Worm (Caenorhabditis elegans) whole organism, mixed stage, embryonic: ENCODE measurements around the gene F25D1.3.

ENCODE experiments used
- bed-3 ChIP-seq: fragments of 200-800 bp; sonication (Bioruptor generic); optimal IDR thresholded peaks from 3 replicates; lab custom pipeline; 2018; ENCODE audit warnings: mild to moderate bottlenecking, missing genetic modification characterization, moderate library complexity, missing compliant biosample characterization
- blmp-1 ChIP-seq: fragments of 150-350 bp; optimal IDR thresholded peaks from 2 replicates; lab custom pipeline; 2014; ENCODE audit warnings: missing biosample characterization, missing genetic modification characterization
- ceh-39 ChIP-seq: fragments of 150-350 bp; optimal IDR thresholded peaks from 2 replicates; lab custom pipeline; 2014; ENCODE audit warnings: missing biosample characterization, missing genetic modification characterization
- ceh-83 ChIP-seq: fragments of 200-800 bp; sonication (Bioruptor generic); optimal IDR thresholded peaks from 2 replicates; lab custom pipeline; 2018; ENCODE audit warnings: mild to moderate bottlenecking, missing genetic modification characterization, missing compliant biosample characterization
- drap-1 ChIP-seq: fragments of 200-800 bp; sonication (Bioruptor generic); optimal IDR thresholded peaks from 3 replicates; lab custom pipeline; 2018; ENCODE audit warnings: mild to moderate bottlenecking, missing genetic modification characterization, missing compliant biosample characterization
- elt-1 ChIP-seq: sonication (generic microtip); optimal IDR thresholded peaks from 2 replicates; lab custom pipeline; 2017; ENCODE audit warnings: missing genetic modification characterization, mild to moderate bottlenecking, missing compliant biosample characterization, antibody characterized with exemption, moderate library complexity, borderline replicate concordance; ENCODE audit not compliant: insufficient read depth
- elt-3 ChIP-seq: fragments of 150-350 bp; optimal IDR thresholded peaks from 2 replicates; lab custom pipeline; 2014; ENCODE audit warnings: missing biosample characterization, missing genetic modification characterization
- flh-1 ChIP-seq: fragments of 200-800 bp; sonication (Bioruptor generic); optimal IDR thresholded peaks from 2 replicates; lab custom pipeline; 2018; ENCODE audit warnings: mild to moderate bottlenecking, missing genetic modification characterization, moderate library complexity, missing compliant biosample characterization
- ham-2 ChIP-seq: fragments of 200-800 bp; sonication (Bioruptor generic); optimal IDR thresholded peaks from 2 replicates; lab custom pipeline; 2018; ENCODE audit warnings: mild to moderate bottlenecking, missing genetic modification characterization, missing compliant biosample characterization
- hlh-1 ChIP-seq: fragments of 150-350 bp; optimal IDR thresholded peaks from 2 replicates; lab custom pipeline; 2014; ENCODE audit warnings: missing biosample characterization, missing genetic modification reagents, missing genetic modification characterization
- lin-13 ChIP-seq: fragments of 150-350 bp; optimal IDR thresholded peaks from 2 replicates; lab custom pipeline; 2014; ENCODE audit warnings: missing biosample characterization, missing genetic modification characterization
- lin-32 ChIP-seq: fragments of 200-800 bp; sonication (Bioruptor generic); optimal IDR thresholded peaks from 2 replicates; lab custom pipeline; 2018; ENCODE audit warnings: mild to moderate bottlenecking, missing genetic modification characterization, missing compliant biosample characterization
- lsy-2 ChIP-seq: fragments of 150-350 bp; optimal IDR thresholded peaks from 2 replicates; lab custom pipeline; 2014; ENCODE audit warnings: missing biosample characterization, missing genetic modification characterization
- mab-5 ChIP-seq: fragments of 150-350 bp; optimal IDR thresholded peaks from 2 replicates; lab custom pipeline; 2014; ENCODE audit warnings: missing biosample characterization, missing genetic modification characterization
- mep-1 ChIP-seq: fragments of 150-350 bp; optimal IDR thresholded peaks from 2 replicates; lab custom pipeline; 2017; ENCODE audit warnings: missing biosample characterization, missing genetic modification reagents, missing genetic modification characterization, inconsistent platforms
- mls-2 ChIP-seq: sonication (generic microtip); optimal IDR thresholded peaks from 2 replicates; lab custom pipeline; 2016; ENCODE audit warnings: mild to moderate bottlenecking, missing genetic modification characterization, moderate library complexity, missing compliant biosample characterization
- nhr-12 ChIP-seq: fragments of 150-350 bp; optimal IDR thresholded peaks from 2 replicates; lab custom pipeline; 2014; ENCODE audit warnings: missing biosample characterization, missing genetic modification characterization
- nhr-2 ChIP-seq: fragments of 150-350 bp; optimal IDR thresholded peaks from 2 replicates; lab custom pipeline; 2014; ENCODE audit warnings: missing biosample characterization, missing genetic modification characterization
- nhr-237 ChIP-seq: fragments of 150-350 bp; optimal IDR thresholded peaks from 2 replicates; lab custom pipeline; 2014; ENCODE audit warnings: missing biosample characterization, missing genetic modification characterization
- nhr-28 ChIP-seq: fragments of 150-350 bp; optimal IDR thresholded peaks from 2 replicates; lab custom pipeline; 2014; ENCODE audit warnings: missing biosample characterization, missing genetic modification characterization
- nhr-76 ChIP-seq: sonication (generic microtip); optimal IDR thresholded peaks from 2 replicates; lab custom pipeline; 2017; ENCODE audit warnings: missing biosample characterization, missing genetic modification characterization
- pha-4 ChIP-seq: fragments of 150-350 bp; optimal IDR thresholded peaks from 2 replicates; lab custom pipeline; 2018; ENCODE audit warnings: missing biosample characterization, missing genetic modification reagents, missing genetic modification characterization
- sem-2 ChIP-seq: fragments of 200-800 bp; sonication (Bioruptor generic); optimal IDR thresholded peaks from 2 replicates; lab custom pipeline; 2018; ENCODE audit warnings: mild to moderate bottlenecking, missing genetic modification characterization, missing compliant biosample characterization
- snpc-4 ChIP-seq: fragments of 150-350 bp; optimal IDR thresholded peaks from 2 replicates; lab custom pipeline; 2014; ENCODE audit warnings: missing biosample characterization, missing genetic modification characterization
- tbx-8 ChIP-seq: fragments of 200-800 bp; sonication (Bioruptor generic); optimal IDR thresholded peaks from 2 replicates; lab custom pipeline; 2018; ENCODE audit warnings: mild to moderate bottlenecking, missing genetic modification characterization, moderate library complexity, missing compliant biosample characterization
- unc-120 ChIP-seq: sonication (generic microtip); optimal IDR thresholded peaks from 2 replicates; lab custom pipeline; 2017; ENCODE audit warnings: missing genetic modification characterization, missing compliant biosample characterization; ENCODE audit not compliant: poor library complexity, severe bottlenecking
- unc-39 ChIP-seq: fragments of 150-350 bp; optimal IDR thresholded peaks from 2 replicates; lab custom pipeline; 2014; ENCODE audit warnings: missing biosample characterization, missing genetic modification characterization
- unc-62 ChIP-seq: fragments of 150-350 bp; optimal IDR thresholded peaks from 2 replicates; lab custom pipeline; 2014; ENCODE audit warnings: missing biosample characterization, missing genetic modification reagents, missing genetic modification characterization
- zip-8 ChIP-seq: fragments of 150-350 bp; optimal IDR thresholded peaks from 2 replicates; lab custom pipeline; 2014; ENCODE audit warnings: missing biosample characterization, missing genetic modification characterization

The F25D1.3 gene

DNA sequence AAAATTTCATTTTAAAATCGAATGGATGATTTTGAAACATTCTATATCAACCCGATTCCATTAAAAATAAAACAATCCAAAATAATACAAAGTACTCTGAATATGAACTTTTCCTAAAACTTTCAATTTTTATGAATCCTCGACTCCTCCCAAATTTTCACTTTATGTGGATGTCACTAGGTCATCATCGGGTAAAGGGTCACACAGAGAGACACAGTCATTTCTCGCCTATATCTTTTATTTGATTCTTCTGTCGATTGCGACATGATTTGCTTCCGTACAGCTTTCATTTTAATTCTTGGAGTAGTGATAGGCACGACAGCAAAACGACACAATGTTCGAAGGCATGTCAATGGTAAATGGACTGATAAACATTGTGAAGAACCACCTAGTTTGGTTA, at the start of gene F25D1.3:
Gene F25D1.3, plus strand, starts transcription at position 225 of the 400 bp plus-strand sequence.
- TF ChIP-seq tbx-8 (GFP tag; lab: Kevin White, UChicago) (no peak), unc-62 (no peak), nhr-2 (no peak), nhr-28 (tag; lab: Kevin White, UChicago) (no peak), ceh-39 (no peak), ceh-83 (GFP tag; lab: Kevin White, UChicago) (no peak), mls-2 (tag; lab: Kevin White, UChicago) (no peak), elt-1 (tag; lab: Kevin White, UChicago) (no peak)

DNA sequence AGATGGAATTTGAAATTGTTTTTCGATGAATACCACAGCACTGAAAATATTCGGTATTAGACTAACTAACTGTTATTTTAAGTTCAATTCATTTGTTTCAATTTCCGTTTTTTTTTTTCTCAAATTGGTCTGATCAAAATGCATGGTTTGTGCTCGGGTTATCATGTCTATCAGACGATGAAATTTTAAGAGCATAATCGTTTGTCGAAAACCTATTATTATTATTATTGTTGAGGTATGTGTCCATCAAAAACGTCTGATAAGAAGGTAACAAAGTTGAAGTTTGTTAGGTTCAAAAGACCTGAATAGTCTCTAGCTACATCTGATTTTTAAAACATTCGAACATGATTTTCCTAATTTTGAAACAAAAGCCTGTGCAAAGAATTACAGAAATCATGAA, 44.5 kb upstream of the F25D1.3 start:
- no peak for TF ChIP-seq nhr-28 (tag; lab: Kevin White, UChicago)
- TF ChIP-seq zip-8 (tag; lab: Kevin White, UChicago): no peak
- TF ChIP-seq unc-39 (tag; lab: Kevin White, UChicago): no peak
- no peak for TF ChIP-seq nhr-76 (tag; lab: Kevin White, UChicago)
- no peak for TF ChIP-seq nhr-12 (tag; lab: Kevin White, UChicago)
- no peak for TF ChIP-seq sem-2
- TF ChIP-seq mls-2 (tag; lab: Kevin White, UChicago): no peak
- no peak for TF ChIP-seq hlh-1 (tag; lab: Kevin White, UChicago)
- no peak for TF ChIP-seq mep-1 (tag; lab: Kevin White, UChicago)
- TF ChIP-seq ceh-83 (GFP tag; lab: Kevin White, UChicago): no peak
- TF ChIP-seq lin-32 (GFP tag; lab: Kevin White, UChicago): no peak
- no peak for TF ChIP-seq drap-1 (GFP tag; lab: Kevin White, UChicago)
- no peak for TF ChIP-seq ceh-39
- no peak for TF ChIP-seq nhr-2
- no peak for TF ChIP-seq lin-13
- no peak for TF ChIP-seq ham-2 (GFP tag; lab: Kevin White, UChicago)
- no peak for TF ChIP-seq elt-3 (tag; lab: Kevin White, UChicago)
- TF ChIP-seq snpc-4 (tag; lab: Kevin White, UChicago): no peak
- TF ChIP-seq nhr-237 (tag; lab: Kevin White, UChicago): no peak

DNA sequence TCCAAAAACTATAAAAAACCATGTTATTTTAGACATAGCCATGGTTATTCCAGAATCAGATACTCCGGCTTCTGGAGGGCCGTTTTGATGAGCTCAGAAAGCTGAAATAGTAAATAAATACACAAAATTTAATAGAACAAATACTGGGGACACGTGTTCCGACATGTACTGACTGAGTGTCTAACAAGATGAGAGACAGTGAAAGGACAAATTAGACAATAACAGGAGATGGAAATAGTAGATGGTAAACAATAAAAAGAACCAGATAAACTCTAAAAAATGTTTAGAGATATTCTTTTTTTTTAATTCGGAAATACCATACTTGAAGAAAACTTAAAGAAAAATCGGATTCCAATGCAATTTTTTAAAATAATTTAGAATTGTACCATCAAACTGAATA, 43.9 kb upstream of the F25D1.3 start, which contains the start of gene Y32F6B.1:
Gene Y32F6B.1, minus strand, starts transcription at position 101 of the 400 bp plus-strand sequence.
- TF ChIP-seq ceh-83 (GFP tag; lab: Kevin White, UChicago) (no peak), blmp-1 (tag; lab: Kevin White, UChicago) (no peak), pha-4 (tag; lab: Kevin White, UChicago) (no peak), sem-2 (no peak), nhr-12 (tag; lab: Kevin White, UChicago) (no peak)

DNA sequence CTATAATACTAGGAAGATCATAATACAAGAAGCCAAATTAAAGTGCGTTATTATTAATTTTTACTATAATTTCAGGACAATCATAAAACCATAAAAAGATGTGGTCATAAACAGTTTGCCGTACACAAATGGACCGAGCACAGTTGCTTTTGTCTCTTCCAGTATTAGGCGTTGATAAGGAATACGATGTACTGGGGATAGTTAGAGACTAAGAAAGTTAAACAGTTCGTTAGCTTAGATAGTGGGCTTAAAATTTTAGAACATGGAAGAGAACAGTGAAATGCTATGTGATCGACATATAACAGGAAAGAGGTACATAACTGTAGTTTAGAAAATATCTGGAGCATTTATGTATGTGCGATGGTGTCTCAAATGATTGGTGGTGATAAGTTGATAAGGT, 43.1 kb upstream of the F25D1.3 start:
- TF ChIP-seq lsy-2 (no peak), nhr-28 (tag; lab: Kevin White, UChicago) (no peak), pha-4 (tag; lab: Kevin White, UChicago) (no peak), hlh-1 (tag; lab: Kevin White, UChicago) (no peak), unc-120 (tag; lab: Kevin White, UChicago) (no peak), nhr-12 (tag; lab: Kevin White, UChicago) (no peak), snpc-4 (tag; lab: Kevin White, UChicago) (no peak), unc-62 (no peak), unc-39 (tag; lab: Kevin White, UChicago) (no peak), bed-3 (GFP tag; lab: Kevin White, UChicago) (no peak), ceh-39 (no peak), lin-32 (GFP tag; lab: Kevin White, UChicago) (no peak)
- TF ChIP-seq, all 35 proteins: peak for 0

DNA sequence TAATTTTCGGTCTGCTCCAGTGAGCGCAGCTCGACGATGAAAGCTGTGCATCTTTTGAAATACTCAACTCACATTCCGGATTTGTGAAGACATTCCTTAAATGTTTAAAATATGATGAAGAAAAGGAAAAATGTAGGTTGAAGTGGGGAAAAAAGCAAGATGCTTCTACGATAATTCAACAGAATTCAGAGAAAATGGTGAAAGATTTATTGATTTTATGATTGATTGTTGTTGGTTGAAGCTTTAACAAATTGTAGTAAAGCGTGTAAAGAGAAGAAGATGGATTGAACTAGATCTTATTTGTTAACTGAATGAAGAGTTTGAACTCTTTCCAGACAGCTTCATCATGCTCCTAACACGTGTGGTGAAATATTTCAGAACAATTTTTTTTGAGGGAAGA, 38.5 kb upstream of the F25D1.3 start, which contains the start of gene ncx-5:
Gene ncx-5, minus strand, starts transcription at position 101 of the 400 bp plus-strand sequence.
- no peak for TF ChIP-seq elt-1 (tag; lab: Kevin White, UChicago)
- no peak for TF ChIP-seq blmp-1 (tag; lab: Kevin White, UChicago)
- no peak for TF ChIP-seq mep-1 (tag; lab: Kevin White, UChicago)
- TF ChIP-seq flh-1 (GFP tag; lab: Kevin White, UChicago): no peak
- no peak for TF ChIP-seq unc-62
- no peak for TF ChIP-seq drap-1 (GFP tag; lab: Kevin White, UChicago)
- no peak for TF ChIP-seq lsy-2
- no peak for TF ChIP-seq tbx-8 (GFP tag; lab: Kevin White, UChicago)
- TF ChIP-seq, all 35 proteins: peak for 0

DNA sequence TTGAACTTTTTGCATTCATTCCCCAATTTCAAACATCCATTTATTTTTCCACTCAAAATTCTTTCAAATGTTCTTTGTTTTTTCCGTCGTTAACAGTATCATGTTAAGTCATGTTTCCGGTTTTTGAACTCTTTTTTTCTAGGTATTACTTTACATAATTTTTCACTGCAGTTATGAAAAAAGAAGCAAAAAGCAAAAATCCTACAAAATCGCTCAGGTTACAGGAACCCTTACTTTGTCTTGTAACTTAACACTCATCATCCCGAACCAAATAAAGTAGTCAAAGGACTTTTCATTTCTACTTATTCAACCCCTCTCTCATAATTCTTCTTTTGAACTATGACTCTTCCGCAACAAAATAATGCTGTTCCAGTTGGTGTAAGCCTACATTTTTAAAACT, 37.1 kb upstream of the F25D1.3 start, which contains the start of gene aqp-5:
Gene aqp-5, plus strand, starts transcription at position 301 of the 400 bp plus-strand sequence.
- TF ChIP-seq mep-1 (tag; lab: Kevin White, UChicago) (no peak), mab-5 (tag; lab: Kevin White, UChicago) (no peak)
